Worm (Caenorhabditis elegans) whole organism, L4/young adult: ENCODE data around the gene svh-5.

Experiments used
- W03F9.2 ChIP-seq: fragments of 150-350 bp; optimal IDR thresholded peaks from 2 replicates; lab custom pipeline; 2014; ENCODE audit warnings: missing biosample characterization, missing genetic modification characterization
- dao-5 ChIP-seq: sonication (generic microtip); optimal IDR thresholded peaks from 2 replicates; lab custom pipeline; 2016; ENCODE audit warnings: missing genotype, missing genetic modification characterization, moderate library complexity, missing compliant biosample characterization
- him-1 ChIP-seq: sonication (generic microtip); optimal IDR thresholded peaks from 2 replicates; lab custom pipeline; 2016; ENCODE audit warnings: missing genotype, missing genetic modification reagents, missing genetic modification characterization, missing compliant biosample characterization

DNA sequence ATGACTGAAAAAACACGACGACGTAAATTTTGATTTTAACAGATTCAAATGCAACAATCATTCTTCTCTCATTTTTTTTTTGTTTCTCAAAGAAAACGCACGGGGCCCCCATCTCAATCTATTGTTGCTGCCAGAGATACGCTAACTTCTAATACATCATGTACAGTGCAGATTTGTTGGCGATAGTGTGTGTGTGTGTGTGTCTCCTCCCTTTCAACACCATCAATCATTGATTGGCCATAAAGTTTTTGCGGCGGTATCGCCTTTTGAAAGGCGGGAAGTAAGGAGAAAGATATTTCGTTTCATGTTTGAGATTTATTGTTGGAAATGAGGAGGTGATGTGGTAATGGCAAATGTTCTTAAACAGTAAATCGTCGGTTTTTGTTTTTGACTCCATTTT, 50.4 kb downstream of the svh-5 start:
- no peak for TF ChIP-seq him-1 (tag; lab: Kevin White, UChicago)
- TF ChIP-seq dao-5 (tag; lab: Kevin White, UChicago) = no peak
- no peak for TF ChIP-seq W03F9.2 (tag; lab: Kevin White, UChicago)
